Worm (Caenorhabditis elegans) whole organism, mixed stage, embryonic: ENCODE data around the gene C24G6.8.
A peak's percentile ranks its signal among the peaks of the same experiment; 100 is the strongest.

ENCODE experiments used
- M03D4.4 ChIP-seq: sonication (generic microtip); optimal IDR thresholded peaks from 2 replicates; lab custom pipeline; 2017; ENCODE audit warnings: mild to moderate bottlenecking, missing genetic modification characterization, missing compliant biosample characterization
- bed-3 ChIP-seq: fragments of 200-800 bp; sonication (Bioruptor generic); optimal IDR thresholded peaks from 3 replicates; lab custom pipeline; 2018; ENCODE audit warnings: mild to moderate bottlenecking, missing genetic modification characterization, moderate library complexity, missing compliant biosample characterization
- blmp-1 ChIP-seq: fragments of 150-350 bp; optimal IDR thresholded peaks from 2 replicates; lab custom pipeline; 2014; ENCODE audit warnings: missing biosample characterization, missing genetic modification characterization
- ceh-39 ChIP-seq: fragments of 150-350 bp; optimal IDR thresholded peaks from 2 replicates; lab custom pipeline; 2014; ENCODE audit warnings: missing biosample characterization, missing genetic modification characterization
- ceh-43 ChIP-seq: fragments of 200-800 bp; sonication (Bioruptor generic); optimal IDR thresholded peaks from 2 replicates; lab custom pipeline; 2018; ENCODE audit warnings: mild to moderate bottlenecking, missing genetic modification characterization, moderate library complexity, missing compliant biosample characterization
- ceh-83 ChIP-seq: fragments of 200-800 bp; sonication (Bioruptor generic); optimal IDR thresholded peaks from 2 replicates; lab custom pipeline; 2018; ENCODE audit warnings: mild to moderate bottlenecking, missing genetic modification characterization, missing compliant biosample characterization
- ces-1 ChIP-seq: fragments of 150-350 bp; optimal IDR thresholded peaks from 2 replicates; lab custom pipeline; 2014; ENCODE audit warnings: missing biosample characterization, missing genetic modification reagents, missing genetic modification characterization
- cnd-1 ChIP-seq: fragments of 200-800 bp; sonication (Bioruptor generic); optimal IDR thresholded peaks from 2 replicates; lab custom pipeline; 2018; ENCODE audit warnings: mild to moderate bottlenecking, missing genetic modification characterization, missing compliant biosample characterization
- elt-1 ChIP-seq: sonication (generic microtip); optimal IDR thresholded peaks from 2 replicates; lab custom pipeline; 2017; ENCODE audit warnings: missing genetic modification characterization, mild to moderate bottlenecking, missing compliant biosample characterization, antibody characterized with exemption, moderate library complexity, borderline replicate concordance; ENCODE audit not compliant: insufficient read depth
- elt-3 ChIP-seq: fragments of 150-350 bp; optimal IDR thresholded peaks from 2 replicates; lab custom pipeline; 2014; ENCODE audit warnings: missing biosample characterization, missing genetic modification characterization
- flh-1 ChIP-seq: fragments of 200-800 bp; sonication (Bioruptor generic); optimal IDR thresholded peaks from 2 replicates; lab custom pipeline; 2018; ENCODE audit warnings: mild to moderate bottlenecking, missing genetic modification characterization, moderate library complexity, missing compliant biosample characterization
- ham-2 ChIP-seq: fragments of 200-800 bp; sonication (Bioruptor generic); optimal IDR thresholded peaks from 2 replicates; lab custom pipeline; 2018; ENCODE audit warnings: mild to moderate bottlenecking, missing genetic modification characterization, missing compliant biosample characterization
- hlh-1 ChIP-seq: fragments of 150-350 bp; optimal IDR thresholded peaks from 2 replicates; lab custom pipeline; 2014; ENCODE audit warnings: missing biosample characterization, missing genetic modification reagents, missing genetic modification characterization
- lin-13 ChIP-seq: fragments of 150-350 bp; optimal IDR thresholded peaks from 2 replicates; lab custom pipeline; 2014; ENCODE audit warnings: missing biosample characterization, missing genetic modification characterization
- lin-32 ChIP-seq: fragments of 200-800 bp; sonication (Bioruptor generic); optimal IDR thresholded peaks from 2 replicates; lab custom pipeline; 2018; ENCODE audit warnings: mild to moderate bottlenecking, missing genetic modification characterization, missing compliant biosample characterization
- lsy-2 ChIP-seq: fragments of 150-350 bp; optimal IDR thresholded peaks from 2 replicates; lab custom pipeline; 2014; ENCODE audit warnings: missing biosample characterization, missing genetic modification characterization
- mab-5 ChIP-seq: fragments of 150-350 bp; optimal IDR thresholded peaks from 2 replicates; lab custom pipeline; 2014; ENCODE audit warnings: missing biosample characterization, missing genetic modification characterization
- mep-1 ChIP-seq: fragments of 150-350 bp; optimal IDR thresholded peaks from 2 replicates; lab custom pipeline; 2017; ENCODE audit warnings: missing biosample characterization, missing genetic modification reagents, missing genetic modification characterization, inconsistent platforms
- mls-2 ChIP-seq: sonication (generic microtip); optimal IDR thresholded peaks from 2 replicates; lab custom pipeline; 2016; ENCODE audit warnings: mild to moderate bottlenecking, missing genetic modification characterization, moderate library complexity, missing compliant biosample characterization
- nhr-12 ChIP-seq: fragments of 150-350 bp; optimal IDR thresholded peaks from 2 replicates; lab custom pipeline; 2014; ENCODE audit warnings: missing biosample characterization, missing genetic modification characterization
- nhr-2 ChIP-seq: fragments of 150-350 bp; optimal IDR thresholded peaks from 2 replicates; lab custom pipeline; 2014; ENCODE audit warnings: missing biosample characterization, missing genetic modification characterization
- nhr-237 ChIP-seq: fragments of 150-350 bp; optimal IDR thresholded peaks from 2 replicates; lab custom pipeline; 2014; ENCODE audit warnings: missing biosample characterization, missing genetic modification characterization
- nhr-28 ChIP-seq: fragments of 150-350 bp; optimal IDR thresholded peaks from 2 replicates; lab custom pipeline; 2014; ENCODE audit warnings: missing biosample characterization, missing genetic modification characterization
- nhr-76 ChIP-seq: sonication (generic microtip); optimal IDR thresholded peaks from 2 replicates; lab custom pipeline; 2017; ENCODE audit warnings: missing biosample characterization, missing genetic modification characterization
- pha-4 ChIP-seq: fragments of 150-350 bp; optimal IDR thresholded peaks from 2 replicates; lab custom pipeline; 2018; ENCODE audit warnings: missing biosample characterization, missing genetic modification reagents, missing genetic modification characterization
- sem-2 ChIP-seq: fragments of 200-800 bp; sonication (Bioruptor generic); optimal IDR thresholded peaks from 2 replicates; lab custom pipeline; 2018; ENCODE audit warnings: mild to moderate bottlenecking, missing genetic modification characterization, missing compliant biosample characterization
- snpc-4 ChIP-seq: fragments of 150-350 bp; optimal IDR thresholded peaks from 2 replicates; lab custom pipeline; 2014; ENCODE audit warnings: missing biosample characterization, missing genetic modification characterization
- sptf-1 ChIP-seq: sonication (generic microtip); optimal IDR thresholded peaks from 2 replicates; lab custom pipeline; 2017; ENCODE audit warnings: mild to moderate bottlenecking, missing genetic modification characterization, moderate library complexity, missing compliant biosample characterization
- tbx-8 ChIP-seq: fragments of 200-800 bp; sonication (Bioruptor generic); optimal IDR thresholded peaks from 2 replicates; lab custom pipeline; 2018; ENCODE audit warnings: mild to moderate bottlenecking, missing genetic modification characterization, moderate library complexity, missing compliant biosample characterization
- unc-120 ChIP-seq: sonication (generic microtip); optimal IDR thresholded peaks from 2 replicates; lab custom pipeline; 2017; ENCODE audit warnings: missing genetic modification characterization, missing compliant biosample characterization; ENCODE audit not compliant: poor library complexity, severe bottlenecking
- unc-62 ChIP-seq: fragments of 150-350 bp; optimal IDR thresholded peaks from 2 replicates; lab custom pipeline; 2014; ENCODE audit warnings: missing biosample characterization, missing genetic modification reagents, missing genetic modification characterization
- ztf-11 ChIP-seq: fragments of 150-350 bp; optimal IDR thresholded peaks from 2 replicates; lab custom pipeline; 2014; ENCODE audit warnings: missing biosample characterization, missing genetic modification characterization

Gene C24G6.8

ce11 chrV:5580517-5580916 is 44.8 kb upstream of the C24G6.8 start:
- TF ChIP-seq ham-2 (peak; percentile 81), bed-3 (no peak), hlh-1 (tag; lab: Kevin White, UChicago) (no peak), ztf-11 (no peak), ceh-83 (GFP tag; lab: Kevin White, UChicago) (no peak), nhr-237 (tag; lab: Kevin White, UChicago) (peak; percentile 2), lin-13 (tag; lab: Kevin White, UChicago) (no peak), ceh-39 (tag; lab: Kevin White, UChicago) (no peak), mab-5 (tag; lab: Kevin White, UChicago) (no peak), nhr-12 (tag; lab: Kevin White, UChicago) (no peak), cnd-1 (no peak), sem-2 (GFP tag; lab: Kevin White, UChicago) (no peak), nhr-28 (tag; lab: Kevin White, UChicago) (no peak), lin-32 (GFP tag; lab: Kevin White, UChicago) (no peak), elt-1 (tag; lab: Kevin White, UChicago) (no peak), snpc-4 (no peak), ces-1 (peak; percentile 63), blmp-1 (tag; lab: Kevin White, UChicago) (no peak), flh-1 (no peak), M03D4.4 (tag; lab: Kevin White, UChicago) (no peak), elt-3 (tag; lab: Kevin White, UChicago) (peak; percentile 54), tbx-8 (GFP tag; lab: Kevin White, UChicago) (no peak), pha-4 (tag; lab: Kevin White, UChicago) (peak; percentile 70), mls-2 (peak; percentile 69), mep-1 (tag; lab: Kevin White, UChicago) (peak; percentile 48), lsy-2 (peak; percentile 55), unc-62 (GFP tag; lab: Kevin White, UChicago) (peak; percentile 32), unc-120 (tag; lab: Kevin White, UChicago) (peak; percentile 56)
- TF ChIP-seq, all 35 proteins: peak for 10

ce11 chrV:5579666-5580065 is 44.0 kb upstream of the C24G6.8 start:
- TF ChIP-seq mep-1 (tag; lab: Kevin White, UChicago) (no peak), nhr-2 (tag; lab: Kevin White, UChicago) (no peak), tbx-8 (GFP tag; lab: Kevin White, UChicago) (no peak), unc-120 (tag; lab: Kevin White, UChicago) (no peak), ham-2 (no peak)

ce11 chrV:5576008-5576407 is 40.3 kb upstream of the C24G6.8 start:
- TF ChIP-seq nhr-237 (tag; lab: Kevin White, UChicago) (no peak), nhr-12 (tag; lab: Kevin White, UChicago) (no peak), nhr-76 (tag; lab: Kevin White, UChicago) (no peak), mab-5 (tag; lab: Kevin White, UChicago) (no peak), unc-62 (GFP tag; lab: Kevin White, UChicago) (no peak), ceh-43 (no peak), ceh-83 (GFP tag; lab: Kevin White, UChicago) (no peak)

- TF ChIP-seq ces-1 (peak; percentile 32), pha-4 (tag; lab: Kevin White, UChicago) (no peak), blmp-1 (tag; lab: Kevin White, UChicago) (no peak), snpc-4 (no peak), hlh-1 (tag; lab: Kevin White, UChicago) (no peak), elt-1 (tag; lab: Kevin White, UChicago) (no peak), nhr-12 (tag; lab: Kevin White, UChicago) (no peak), nhr-237 (tag; lab: Kevin White, UChicago) (no peak), sptf-1 (tag; lab: Kevin White, UChicago) (no peak)
These were observed 36.0 kb upstream of the C24G6.8 start for ce11 chrV:5571691-5572090.

ce11 chrV:5570433-5570832 is 34.8 kb upstream of the C24G6.8 start, which contains the start of gene glb-6:
Gene glb-6, minus strand, starts transcription at chrV:5570533.
- TF ChIP-seq ztf-11 (no peak), flh-1 (no peak), ces-1 (peak; percentile 21), sptf-1 (tag; lab: Kevin White, UChicago) (no peak), ceh-43 (no peak), nhr-28 (tag; lab: Kevin White, UChicago) (no peak), snpc-4 (no peak), elt-3 (tag; lab: Kevin White, UChicago) (no peak)
